Worm (Caenorhabditis elegans) whole organism, young adult: Measurements from ENCODE around the gene ndx-3.
A peak's percentile ranks its signal among the peaks of the same experiment; 100 is the strongest.

Experiments used
- B0336.3 ChIP-seq: fragments of 200-800 bp; sonication (Bioruptor generic); IDR thresholded peaks from 2 replicates; pipeline ENCODE4 v1.3.6; 2022; ENCODE audit warnings: missing genetic modification characterization, missing compliant biosample characterization
- C06A6.2 ChIP-seq: fragments of 200-800 bp; sonication (Bioruptor generic); conservative IDR thresholded peaks from 2 replicates; pipeline ENCODE4 v1.3.6; 2022; ENCODE audit warnings: missing genetic modification characterization, missing compliant biosample characterization
- F23B12.7 ChIP-seq: sonication (generic microtip); optimal IDR thresholded peaks from 2 replicates; lab custom pipeline; 2017; ENCODE audit warnings: missing genetic modification characterization, mild to moderate bottlenecking, missing compliant biosample characterization, antibody characterized with exemption, moderate library complexity; ENCODE audit not compliant: insufficient read depth
- F49E8.2 ChIP-seq: sonication (generic microtip); optimal IDR thresholded peaks from 3 replicates; lab custom pipeline; 2017; ENCODE audit warnings: missing genetic modification characterization, mild to moderate bottlenecking, missing compliant biosample characterization, antibody characterized with exemption, moderate library complexity; ENCODE audit not compliant: insufficient read depth
- F57A8.1 ChIP-seq: fragments of 200-800 bp; sonication (Bioruptor generic); optimal IDR thresholded peaks from 2 replicates; lab custom pipeline; 2018; ENCODE audit warnings: mild to moderate bottlenecking, missing genetic modification characterization, moderate library complexity, missing compliant biosample characterization
- aptf-3 ChIP-seq: fragments of 200-800 bp; sonication (Bioruptor generic); IDR thresholded peaks from 2 replicates; pipeline ENCODE4 v1.3.6; 2022; ENCODE audit warnings: missing genetic modification characterization, missing compliant biosample characterization
- attf-5 ChIP-seq: fragments of 200-800 bp; sonication (Bioruptor generic); optimal IDR thresholded peaks from 2 replicates; lab custom pipeline; 2018; ENCODE audit warnings: mild to moderate bottlenecking, missing genetic modification characterization, missing compliant biosample characterization
- attf-6 ChIP-seq: fragments of 200-800 bp; sonication (Bioruptor generic); IDR thresholded peaks from 2 replicates; pipeline ENCODE4 v1.3.6; 2022; ENCODE audit warnings: missing genetic modification reagents, missing genetic modification characterization, missing compliant biosample characterization
- bed-1 ChIP-seq: fragments of 200-800 bp; sonication (Bioruptor generic); IDR thresholded peaks from 2 replicates; pipeline ENCODE4 v1.3.6; 2022; ENCODE audit warnings: missing genetic modification reagents, missing genetic modification characterization, missing compliant biosample characterization
- ceh-27 ChIP-seq: fragments of 200-800 bp; sonication (Bioruptor generic); optimal IDR thresholded peaks from 2 replicates; lab custom pipeline; 2018; ENCODE audit warnings: mild to moderate bottlenecking, missing genetic modification characterization, moderate library complexity, missing compliant biosample characterization
- ceh-79 ChIP-seq: sonication (generic microtip); optimal IDR thresholded peaks from 2 replicates; lab custom pipeline; 2017; ENCODE audit warnings: mild to moderate bottlenecking, missing genetic modification characterization, missing compliant biosample characterization
- egrh-3 ChIP-seq: fragments of 200-800 bp; sonication (Bioruptor generic); IDR thresholded peaks from 2 replicates; pipeline ENCODE4 v1.3.6; 2022; ENCODE audit warnings: missing genetic modification reagents, missing genetic modification characterization, missing compliant biosample characterization
- ets-4 ChIP-seq: fragments of 200-800 bp; sonication (Bioruptor generic); optimal IDR thresholded peaks from 2 replicates; lab custom pipeline; 2018; ENCODE audit warnings: mild to moderate bottlenecking, missing genetic modification characterization, missing compliant biosample characterization
- gei-17 ChIP-seq: fragments of 200-800 bp; sonication (Bioruptor generic); optimal IDR thresholded peaks from 2 replicates; lab custom pipeline; 2018; ENCODE audit warnings: mild to moderate bottlenecking, missing genetic modification characterization, missing compliant biosample characterization
- hlh-12 ChIP-seq: sonication (generic microtip); optimal IDR thresholded peaks from 2 replicates; lab custom pipeline; 2016; ENCODE audit warnings: missing genetic modification characterization, missing compliant biosample characterization
- hrde-1 ChIP-seq: sonication (generic microtip); optimal IDR thresholded peaks from 2 replicates; lab custom pipeline; 2016; ENCODE audit warnings: missing genetic modification characterization, mild to moderate bottlenecking, missing compliant biosample characterization, moderate library complexity, missing genotype, missing genetic modification reagents, borderline replicate concordance
- lin-35 ChIP-seq, 3 experiments: fragments of 150-350 bp in 2 of 3; sonication (generic microtip) in 1 of 3; optimal IDR thresholded peaks; 2 replicates each; lab custom pipeline; 2014 to 2018; ENCODE audit warnings: missing biosample characterization in 3 of 3, missing genetic modification characterization in 3 of 3, missing genetic modification reagents in 3 of 3
- lin-54 ChIP-seq: fragments of 200-800 bp; sonication (Bioruptor generic); optimal IDR thresholded peaks from 2 replicates; lab custom pipeline; 2018; ENCODE audit warnings: mild to moderate bottlenecking, missing genetic modification characterization, missing compliant biosample characterization
- lsl-1 ChIP-seq: fragments of 200-800 bp; sonication (Bioruptor generic); optimal IDR thresholded peaks from 2 replicates; lab custom pipeline; 2018; ENCODE audit warnings: mild to moderate bottlenecking, missing genetic modification characterization, moderate library complexity, missing compliant biosample characterization
- mes-4 ChIP-seq: sonication (generic microtip); optimal IDR thresholded peaks from 2 replicates; lab custom pipeline; 2016; ENCODE audit warnings: missing genotype, missing genetic modification characterization, missing compliant biosample characterization
- nfya-2 ChIP-seq: fragments of 200-800 bp; sonication (Bioruptor generic); IDR thresholded peaks from 2 replicates; pipeline ENCODE4 v1.3.6; 2022; ENCODE audit warnings: missing genetic modification reagents, missing genetic modification characterization, missing compliant biosample characterization
- nhr-80 ChIP-seq: sonication (generic microtip); optimal IDR thresholded peaks from 2 replicates; lab custom pipeline; 2016; ENCODE audit warnings: missing genetic modification characterization, missing compliant biosample characterization
- pha-4 ChIP-seq: fragments of 150-350 bp; sonication (generic microtip); optimal IDR thresholded peaks from 2 replicates; lab custom pipeline; 2014; ENCODE audit warnings: missing biosample characterization, missing genetic modification reagents, missing genetic modification characterization
- rcor-1 ChIP-seq: fragments of 200-800 bp; sonication (Bioruptor generic); IDR thresholded peaks from 2 replicates; pipeline ENCODE4 v1.3.6; 2022; ENCODE audit warnings: missing genetic modification reagents, missing genetic modification characterization, missing compliant biosample characterization
- snpc-1.3 ChIP-seq: sonication (generic microtip); optimal IDR thresholded peaks from 2 replicates; lab custom pipeline; 2017; ENCODE audit warnings: missing genetic modification characterization, mild to moderate bottlenecking, missing compliant biosample characterization, antibody characterized with exemption, moderate library complexity, missing genotype, missing genetic modification reagents; ENCODE audit not compliant: insufficient read depth
- snpc-3.4 ChIP-seq: sonication (generic microtip); optimal IDR thresholded peaks from 2 replicates; lab custom pipeline; 2017; ENCODE audit warnings: missing genetic modification characterization, mild to moderate bottlenecking, missing compliant biosample characterization, antibody characterized with exemption, moderate library complexity, missing genotype, missing genetic modification reagents
- ztf-18 ChIP-seq: sonication (generic microtip); optimal IDR thresholded peaks from 2 replicates; lab custom pipeline; 2016; ENCODE audit warnings: missing genotype, mild to moderate bottlenecking, missing genetic modification characterization, missing compliant biosample characterization

ndx-3 gene

DNA sequence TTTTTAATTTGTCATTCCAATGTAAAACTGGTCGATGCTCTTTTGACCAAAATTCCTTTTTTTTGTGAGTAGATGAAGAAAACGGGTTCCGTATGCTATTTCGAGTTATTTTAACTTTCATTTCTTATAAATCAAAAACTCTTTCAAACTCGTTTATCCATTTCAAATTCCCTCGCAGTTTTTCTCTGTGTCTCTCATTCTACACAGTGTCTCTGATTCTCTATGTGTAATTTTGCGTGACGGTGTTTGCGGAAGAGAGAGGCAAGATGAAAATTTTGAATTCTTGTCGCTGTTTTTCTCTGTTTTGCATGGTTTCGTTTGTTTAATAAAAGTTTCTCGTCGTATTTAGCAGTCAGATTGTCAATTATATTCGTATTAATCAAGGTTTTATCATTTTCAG is 45.7 kb downstream of the ndx-3 start, which contains the start of gene citk-2 (continued):
- TF ChIP-seq ztf-18 (tag; lab: Kevin White, UChicago) = peak; percentile 5
- peak; percentile 97 for TF ChIP-seq lin-54 (GFP tag; lab: Kevin White, UChicago)
- peak; percentile 47 for TF ChIP-seq rcor-1 (GFP tag; lab: Robert Waterston, UW)
- TF ChIP-seq attf-6 (GFP tag; lab: Robert Waterston, UW) = no peak
- no peak for TF ChIP-seq hlh-12
- 0 out of 2 replicates have a peak, but pooled peaks have one; percentile 25 for TF ChIP-seq B0336.3
- no peak for TF ChIP-seq ets-4
- peak; percentile 19 for TF ChIP-seq attf-5 (GFP tag; lab: Kevin White, UChicago)
- no peak for TF ChIP-seq snpc-1.3 (tag; lab: Kevin White, UChicago)
- TF ChIP-seq mes-4 (tag; lab: Kevin White, UChicago) = no peak
- peak; percentile 90 for TF ChIP-seq pha-4 (tag; lab: Kevin White, UChicago)
- no peak for TF ChIP-seq nhr-80 (tag; lab: Kevin White, UChicago)

DNA sequence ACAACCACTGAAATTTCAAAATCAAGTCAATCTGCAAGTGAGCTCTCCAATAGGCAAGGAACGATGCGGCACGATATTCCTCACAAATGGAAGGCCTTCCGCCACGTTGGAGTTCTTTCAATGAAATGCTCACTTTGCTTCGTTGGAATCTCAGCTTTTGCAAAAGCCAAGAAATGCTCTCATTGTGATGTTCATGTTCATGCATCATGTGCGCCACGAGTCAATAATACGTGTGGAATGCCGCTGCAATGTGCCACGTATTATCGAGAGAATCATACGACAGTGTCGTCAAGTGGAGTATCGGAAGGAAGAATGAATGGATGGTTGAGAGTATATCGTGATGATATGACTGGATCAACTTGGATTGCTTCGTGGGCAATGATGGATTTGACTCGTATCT is 48.5 kb downstream of the ndx-3 start:
- no peak for TF ChIP-seq nfya-2
- TF ChIP-seq aptf-3 (GFP tag; lab: Robert Waterston, UW) = 0 out of 2 replicates have a peak, but pooled peaks have one; percentile 49

DNA sequence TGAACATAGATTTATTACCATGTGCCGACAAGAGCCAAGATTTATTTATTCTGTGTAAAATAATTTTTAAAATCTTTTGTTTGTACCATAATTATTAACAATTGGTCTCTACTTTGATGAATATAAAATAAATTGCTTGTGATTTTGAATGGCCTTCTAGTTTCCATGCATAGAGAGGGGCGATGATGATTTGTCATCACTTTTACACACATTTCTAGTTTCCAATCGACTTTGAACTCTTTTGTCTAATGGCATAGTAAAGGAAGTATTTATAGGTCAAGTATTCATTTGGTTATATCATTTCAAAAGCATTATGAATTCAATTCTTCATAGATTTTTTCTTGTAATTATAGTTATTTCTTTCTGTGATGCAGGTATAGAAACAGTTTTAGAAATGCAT is 50.3 kb downstream of the ndx-3 start, which contains the start of gene F59A6.10:
Gene F59A6.10, plus strand, starts transcription at position 301 of the 400 bp plus-strand sequence.
- TF ChIP-seq ceh-79 (tag; lab: Kevin White, UChicago) = no peak
- no peak for TF ChIP-seq attf-5 (GFP tag; lab: Kevin White, UChicago)
- TF ChIP-seq bed-1 (GFP tag; lab: Robert Waterston, UW) = no peak
- no peak for TF ChIP-seq F23B12.7
- no peak for TF ChIP-seq lin-35 (GFP tag; optimal IDR thresholded peaks at IDR 0.05; lab: Kevin White, UChicago)
- peak; percentile 8 for TF ChIP-seq hrde-1 (tag; lab: Kevin White, UChicago)
- TF ChIP-seq snpc-3.4 (tag; lab: Kevin White, UChicago) = no peak
- no peak for TF ChIP-seq gei-17 (GFP tag; lab: Kevin White, UChicago)
- no peak for TF ChIP-seq ceh-27 (GFP tag; lab: Kevin White, UChicago)
- TF ChIP-seq lsl-1 (GFP tag; lab: Kevin White, UChicago) = peak; percentile 23
- TF ChIP-seq F49E8.2 (tag; lab: Kevin White, UChicago) = peak; percentile 12
- TF ChIP-seq F57A8.1 (GFP tag; lab: Kevin White, UChicago) = no peak
- TF ChIP-seq C06A6.2 (GFP tag; lab: Robert Waterston, UW) = no peak
- no peak for TF ChIP-seq egrh-3 (GFP tag; lab: Robert Waterston, UW)
- TF ChIP-seq, all 124 proteins: peak for 3
